Worm (Caenorhabditis elegans) whole organism, L3 larva: ENCODE data around the gene ptr-19.
A peak's percentile ranks its signal among the peaks of the same experiment; 100 is the strongest.

Source experiments
- ama-1 ChIP-seq: fragments of 150-350 bp; optimal IDR thresholded peaks from 2 replicates; lab custom pipeline; 2018
- fkh-10 ChIP-seq: sonication (generic microtip); optimal IDR thresholded peaks from 2 replicates; lab custom pipeline; 2017; ENCODE audit warnings: missing biosample characterization, missing genetic modification reagents, missing genetic modification characterization
- nhr-23 ChIP-seq: fragments of 150-350 bp; optimal IDR thresholded peaks from 2 replicates; lab custom pipeline; 2014; ENCODE audit warnings: missing biosample characterization, missing genetic modification reagents, missing genetic modification characterization
- nhr-237 ChIP-seq: fragments of 150-350 bp; optimal IDR thresholded peaks from 2 replicates; lab custom pipeline; 2014; ENCODE audit warnings: missing biosample characterization, missing genetic modification characterization
- snpc-4 ChIP-seq: fragments of 150-350 bp; optimal IDR thresholded peaks from 2 replicates; lab custom pipeline; 2014; ENCODE audit warnings: missing biosample characterization, missing genetic modification characterization
- zag-1 ChIP-seq: fragments of 150-350 bp; optimal IDR thresholded peaks from 2 replicates; lab custom pipeline; 2014; ENCODE audit warnings: missing biosample characterization, missing genetic modification characterization

DNA sequence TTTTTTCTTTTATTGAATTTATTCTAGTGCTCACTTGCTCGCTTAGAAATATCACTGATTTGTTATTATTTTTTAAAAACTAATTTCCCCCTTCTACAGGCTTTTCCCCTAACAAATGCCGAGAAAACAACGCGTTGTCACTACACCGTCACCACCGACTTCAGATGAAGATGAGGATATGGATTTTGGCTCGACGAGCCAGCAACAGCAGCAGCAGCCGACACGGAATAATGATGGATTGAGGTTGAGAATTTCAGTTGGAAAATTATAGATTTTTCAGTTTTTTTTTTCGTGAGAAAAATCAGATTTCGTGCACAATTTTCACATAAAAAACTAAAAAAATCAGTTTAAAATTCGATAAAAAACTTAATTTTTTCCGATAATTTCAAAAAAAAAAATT is 18.6 kb upstream of the ptr-19 start, which contains the start of gene dpy-28:
- no peak for TF ChIP-seq zag-1
- TF ChIP-seq ama-1, result peak; percentile 66
- TF ChIP-seq snpc-4 (tag; lab: Kevin White, UChicago), result no peak
- no peak for TF ChIP-seq nhr-23 (tag; lab: Kevin White, UChicago)
- TF ChIP-seq fkh-10 (GFP tag; lab: Kevin White, UChicago), result no peak
- no peak for TF ChIP-seq nhr-237 (tag; lab: Kevin White, UChicago)
